Worm (Caenorhabditis elegans) whole organism, L4/young adult: ENCODE measurements around the gene M04B2.4.

Experiments
- W03F9.2 ChIP-seq: fragments of 150-350 bp; optimal IDR thresholded peaks from 2 replicates; lab custom pipeline; 2014; ENCODE audit warnings: missing biosample characterization, missing genetic modification characterization
- him-1 ChIP-seq: sonication (generic microtip); optimal IDR thresholded peaks from 2 replicates; lab custom pipeline; 2016; ENCODE audit warnings: missing genotype, missing genetic modification reagents, missing genetic modification characterization, missing compliant biosample characterization

ce11 chrIV:11551813-11552212 is 31.0 kb upstream of the M04B2.4 start, which contains the start of gene col-128:
- TF ChIP-seq him-1 (tag; lab: Kevin White, UChicago) (no peak), W03F9.2 (no peak)
